Worm (Caenorhabditis elegans): ENCODE measurements around the gene cup-16.

The cup-16 gene

ce11 chrII:8716231-8716878 is 9.4 kb downstream of the cup-16 start, which contains the start of the genes cyn-11 and T01B7.5:
cyn-11 (minus strand) TSS chrII:8716281.
T01B7.5 (plus strand) TSS chrII:8716828.
- TF ChIP-seq unc-86 (tag; optimal IDR thresholded peaks at IDR 0.05) = peak; percentile 41
- TF ChIP-seq unc-42 (tag; optimal IDR thresholded peaks at IDR 0.05) = peak; percentile 73
- peak; percentile 6 for TF ChIP-seq ceh-34 (tag; optimal IDR thresholded peaks at IDR 0.05)
- TF ChIP-seq pros-1 (tag; optimal IDR thresholded peaks at IDR 0.05) = no peak
- TF ChIP-seq tbx-2 (tag; optimal IDR thresholded peaks at IDR 0.05) = peak; percentile 45
- no peak for TF ChIP-seq hlh-13 (GFP tag; optimal IDR thresholded peaks at IDR 0.05)
- TF ChIP-seq ceh-24 (tag; optimal IDR thresholded peaks at IDR 0.05) = no peak
- TF ChIP-seq eyg-1 (tag; optimal IDR thresholded peaks at IDR 0.05) = peak; percentile 46
- no peak for TF ChIP-seq ceh-19 (GFP tag; optimal IDR thresholded peaks at IDR 0.05)
- peak; percentile 18 for TF ChIP-seq ceh-31 (tag; optimal IDR thresholded peaks at IDR 0.05)
- TF ChIP-seq nhr-11 (tag; optimal IDR thresholded peaks at IDR 0.05) = no peak
- no peak for TF ChIP-seq ceh-30 (tag; optimal IDR thresholded peaks at IDR 0.05)
- no peak for TF ChIP-seq Y22D7AL.16 (tag; optimal IDR thresholded peaks at IDR 0.05)
- peak; percentile 70 for TF ChIP-seq K09A11.1 (tag; optimal IDR thresholded peaks at IDR 0.05; ENCODE audit: insufficient read depth)
- TF ChIP-seq ceh-2 (tag; optimal IDR thresholded peaks at IDR 0.05) = peak; percentile 22
- peak; percentile 27 for TF ChIP-seq nfya-1 (tag; optimal IDR thresholded peaks at IDR 0.05)
- TF ChIP-seq ceh-14 (tag; optimal IDR thresholded peaks at IDR 0.05) = peak; percentile 20
- peak; percentile 25 for TF ChIP-seq ttx-3 (tag; optimal IDR thresholded peaks at IDR 0.05)
- TF ChIP-seq elt-2 (tag; optimal IDR thresholded peaks at IDR 0.05) = peak; percentile 63

- TF ChIP-seq nfya-1 (tag; optimal IDR thresholded peaks at IDR 0.05) = no peak
- no peak for TF ChIP-seq ceh-6 (GFP tag; optimal IDR thresholded peaks at IDR 0.05)
- no peak for TF ChIP-seq pha-4 (tag; optimal IDR thresholded peaks at IDR 0.05)
- TF ChIP-seq ceh-34 (tag; optimal IDR thresholded peaks at IDR 0.05) = no peak
- no peak for TF ChIP-seq elt-4 (tag; optimal IDR thresholded peaks at IDR 0.05)
- TF ChIP-seq dmd-4 (tag; optimal IDR thresholded peaks at IDR 0.05; ENCODE audit: borderline replicate concordance) = no peak
- no peak for TF ChIP-seq K02D7.2 (tag; optimal IDR thresholded peaks at IDR 0.05)
- no peak for TF ChIP-seq rnt-1 (tag; optimal IDR thresholded peaks at IDR 0.05)
- TF ChIP-seq hlh-15 (tag; optimal IDR thresholded peaks at IDR 0.05) = no peak
- TF ChIP-seq ceh-18 (tag; optimal IDR thresholded peaks at IDR 0.05) = no peak
- no peak for TF ChIP-seq hlh-13 (GFP tag; optimal IDR thresholded peaks at IDR 0.05)
- TF ChIP-seq ets-4 (tag; optimal IDR thresholded peaks at IDR 0.05) = no peak
- no peak for TF ChIP-seq ceh-31 (tag; optimal IDR thresholded peaks at IDR 0.05)
- no peak for TF ChIP-seq hlh-8 (tag; optimal IDR thresholded peaks at IDR 0.05)
- TF ChIP-seq unc-42 (tag; optimal IDR thresholded peaks at IDR 0.05) = no peak
- no peak for TF ChIP-seq unc-86 (tag; optimal IDR thresholded peaks at IDR 0.05)
- TF ChIP-seq C08G9.2 (tag; optimal IDR thresholded peaks at IDR 0.05) = no peak
- TF ChIP-seq ceh-9 (tag; optimal IDR thresholded peaks at IDR 0.05) = no peak
- no peak for TF ChIP-seq npax-4 (tag; optimal IDR thresholded peaks at IDR 0.05)
- TF ChIP-seq K09A11.1 (tag; optimal IDR thresholded peaks at IDR 0.05; ENCODE audit: insufficient read depth) = no peak
Observed at ce11 chrII:8717579-8717978, 10.6 kb downstream of the cup-16 start.

ce11 chrII:8721955-8722524 is 15.1 kb downstream of the cup-16 start, which contains the start of gene trcs-2:
trcs-2 (plus strand) TSS chrII:8722474.
- no peak for TF ChIP-seq madf-2 (tag; optimal IDR thresholded peaks at IDR 0.05)
- no peak for TF ChIP-seq rnt-1 (tag; optimal IDR thresholded peaks at IDR 0.05)
- no peak for TF ChIP-seq gmeb-2 (tag; optimal IDR thresholded peaks at IDR 0.05)
- TF ChIP-seq nhr-232 (tag; optimal IDR thresholded peaks at IDR 0.05) = no peak
- no peak for TF ChIP-seq unc-55 (GFP tag; optimal IDR thresholded peaks at IDR 0.05)
- TF ChIP-seq unc-42 (tag; optimal IDR thresholded peaks at IDR 0.05) = no peak
- TF ChIP-seq ceh-9 (tag; optimal IDR thresholded peaks at IDR 0.05) = no peak
- no peak for TF ChIP-seq pqm-1 (tag; optimal IDR thresholded peaks at IDR 0.05)
- no peak for TF ChIP-seq syd-9 (tag; optimal IDR thresholded peaks at IDR 0.05)
- TF ChIP-seq ztf-16 (tag; optimal IDR thresholded peaks at IDR 0.05) = no peak
- TF ChIP-seq elt-2 (tag; optimal IDR thresholded peaks at IDR 0.05) = no peak
- TF ChIP-seq ceh-34 (tag; optimal IDR thresholded peaks at IDR 0.05) = no peak
- TF ChIP-seq F13H6.1 (tag; optimal IDR thresholded peaks at IDR 0.05) = no peak
- no peak for TF ChIP-seq eyg-1 (tag; optimal IDR thresholded peaks at IDR 0.05)

Measured in whole organism, late embryonic.